Worm (Caenorhabditis elegans) whole organism, L2 larva: Measurements from ENCODE around the gene cox-6A.

Experiments
- aly-2 ChIP-seq: fragments of 150-350 bp; optimal IDR thresholded peaks from 2 replicates; lab custom pipeline; 2014; ENCODE audit warnings: missing biosample characterization, missing genetic modification characterization
- ceh-82 ChIP-seq: fragments of 150-350 bp; optimal IDR thresholded peaks from 2 replicates; lab custom pipeline; 2014; ENCODE audit warnings: missing biosample characterization, missing genetic modification characterization
- elt-1 ChIP-seq: fragments of 150-350 bp; optimal IDR thresholded peaks from 2 replicates; lab custom pipeline; 2014; ENCODE audit warnings: missing biosample characterization, missing genetic modification characterization
- lsy-2 ChIP-seq, 2 experiments: fragments of 150-350 bp in 1 of 2; sonication (generic microtip) in 1 of 2; optimal IDR thresholded peaks; 2 replicates each; lab custom pipeline; 2014 to 2017; ENCODE audit warnings: missing biosample characterization in 2 of 2, missing genetic modification characterization in 2 of 2
- nhr-10 ChIP-seq: sonication (generic microtip); optimal IDR thresholded peaks from 2 replicates; lab custom pipeline; 2017; ENCODE audit warnings: missing biosample characterization, missing genetic modification characterization
- snpc-4 ChIP-seq: fragments of 150-350 bp; optimal IDR thresholded peaks from 2 replicates; lab custom pipeline; 2014; ENCODE audit warnings: missing biosample characterization, missing genetic modification characterization
- unc-55 ChIP-seq: fragments of 150-350 bp; sonication (generic microtip); optimal IDR thresholded peaks from 3 replicates; lab custom pipeline; 2014; ENCODE audit warnings: missing biosample characterization, missing genetic modification reagents, missing genetic modification characterization
- unc-62 ChIP-seq: fragments of 150-350 bp; optimal IDR thresholded peaks from 2 replicates; lab custom pipeline; 2014; ENCODE audit warnings: missing biosample characterization, missing genetic modification reagents, missing genetic modification characterization
- ztf-4 ChIP-seq: fragments of 150-350 bp; optimal IDR thresholded peaks from 2 replicates; lab custom pipeline; 2014; ENCODE audit warnings: missing biosample characterization, missing genetic modification characterization

ce11 chrIII:5109401-5109800, 27.9 kb downstream of the cox-6A start, which contains the start of gene sax-2:
- no peak for TF ChIP-seq nhr-10 (tag; lab: Kevin White, UChicago)
- no peak for TF ChIP-seq ceh-82
- no peak for TF ChIP-seq ztf-4 (tag; lab: Kevin White, UChicago)
- TF ChIP-seq elt-1 (tag; lab: Kevin White, UChicago) = no peak
- TF ChIP-seq lsy-2 (tag; optimal IDR thresholded peaks at IDR 0.05; lab: Kevin White, UChicago) = no peak
- no peak for TF ChIP-seq snpc-4 (tag; lab: Kevin White, UChicago)
- no peak for TF ChIP-seq unc-55 (GFP tag; lab: Kevin White, UChicago)
- TF ChIP-seq unc-62 (GFP tag; lab: Kevin White, UChicago) = no peak
- TF ChIP-seq aly-2 (tag; lab: Kevin White, UChicago) = no peak
